Worm (Caenorhabditis elegans) whole organism, L3 larva: ENCODE results near the gene F41E7.6.
A peak's percentile ranks its signal among the peaks of the same experiment; 100 is the strongest.

ENCODE experiments used
- R02D3.7 ChIP-seq: fragments of 150-350 bp; optimal IDR thresholded peaks from 2 replicates; lab custom pipeline; 2014; ENCODE audit warnings: missing biosample characterization, missing genetic modification characterization
- ZK546.5 ChIP-seq: sonication (generic microtip); optimal IDR thresholded peaks from 2 replicates; lab custom pipeline; 2017; ENCODE audit warnings: missing biosample characterization, missing genetic modification characterization
- ama-1 ChIP-seq: fragments of 150-350 bp; optimal IDR thresholded peaks from 2 replicates; lab custom pipeline; 2018
- ceh-16 ChIP-seq: sonication (generic microtip); optimal IDR thresholded peaks from 2 replicates; lab custom pipeline; 2017; ENCODE audit warnings: missing biosample characterization, missing genetic modification characterization
- ceh-28 ChIP-seq: fragments of 150-350 bp; optimal IDR thresholded peaks from 2 replicates; lab custom pipeline; 2014; ENCODE audit warnings: missing biosample characterization, missing genetic modification reagents, missing genetic modification characterization
- ceh-82 ChIP-seq: fragments of 150-350 bp; optimal IDR thresholded peaks from 2 replicates; lab custom pipeline; 2014; ENCODE audit warnings: missing biosample characterization, missing genetic modification characterization
- ceh-9 ChIP-seq: sonication (generic microtip); optimal IDR thresholded peaks from 2 replicates; lab custom pipeline; 2018; ENCODE audit warnings: missing biosample characterization, missing genetic modification characterization
- daf-12 ChIP-seq: fragments of 150-350 bp; optimal IDR thresholded peaks from 2 replicates; lab custom pipeline; 2014; ENCODE audit warnings: missing biosample characterization, missing genetic modification reagents, missing genetic modification characterization
- egl-5 ChIP-seq: fragments of 150-350 bp; optimal IDR thresholded peaks from 2 replicates; lab custom pipeline; 2017; ENCODE audit warnings: missing biosample characterization, missing genetic modification reagents, missing genetic modification characterization, inconsistent platforms
- elt-1 ChIP-seq: fragments of 150-350 bp; optimal IDR thresholded peaks from 2 replicates; lab custom pipeline; 2014; ENCODE audit warnings: missing biosample characterization, missing genetic modification characterization
- elt-2 ChIP-seq: sonication (generic microtip); optimal IDR thresholded peaks from 2 replicates; lab custom pipeline; 2016; ENCODE audit warnings: missing genetic modification reagents, mild to moderate bottlenecking, missing genetic modification characterization, missing compliant biosample characterization
- elt-3 ChIP-seq, 3 experiments: fragments of 150-350 bp in 1 of 3; sonication (generic microtip) in 2 of 3; optimal IDR thresholded peaks; 2 replicates in 2 of 3; 4 replicates in 1 of 3; lab custom pipeline; 2014 to 2017; ENCODE audit warnings: missing biosample characterization in 3 of 3, missing genetic modification characterization in 3 of 3
- eor-1 ChIP-seq, 2 experiments: fragments of 150-350 bp; optimal IDR thresholded peaks; 2 replicates each; lab custom pipeline; 2014 to 2018; ENCODE audit warnings: missing biosample characterization in 2 of 2, missing genetic modification characterization in 2 of 2
- fkh-10 ChIP-seq: sonication (generic microtip); optimal IDR thresholded peaks from 2 replicates; lab custom pipeline; 2017; ENCODE audit warnings: missing biosample characterization, missing genetic modification reagents, missing genetic modification characterization
- fos-1 ChIP-seq: fragments of 150-350 bp; optimal IDR thresholded peaks from 2 replicates; lab custom pipeline; 2014; ENCODE audit warnings: missing biosample characterization, missing genetic modification characterization
- hmg-11 ChIP-seq: sonication (generic microtip); optimal IDR thresholded peaks from 2 replicates; lab custom pipeline; 2016; ENCODE audit warnings: missing genetic modification characterization, missing compliant biosample characterization
- jun-1 ChIP-seq: fragments of 150-350 bp; optimal IDR thresholded peaks from 2 replicates; lab custom pipeline; 2014; ENCODE audit warnings: missing biosample characterization, missing genetic modification reagents, missing genetic modification characterization
- lin-15B ChIP-seq: fragments of 150-350 bp; optimal IDR thresholded peaks from 2 replicates; lab custom pipeline; 2014; ENCODE audit warnings: missing biosample characterization, missing genetic modification characterization
- lin-39 ChIP-seq: fragments of 150-350 bp; optimal IDR thresholded peaks from 2 replicates; lab custom pipeline; 2018; ENCODE audit warnings: missing biosample characterization, missing genetic modification reagents, missing genetic modification characterization
- lsy-12 ChIP-seq: sonication (generic microtip); optimal IDR thresholded peaks from 2 replicates; lab custom pipeline; 2016; ENCODE audit warnings: mild to moderate bottlenecking, missing genetic modification characterization, missing compliant biosample characterization
- mml-1 ChIP-seq: fragments of 150-350 bp; sonication (generic microtip); optimal IDR thresholded peaks from 3 replicates; lab custom pipeline; 2014; ENCODE audit warnings: missing biosample characterization, missing genetic modification characterization
- nfya-1 ChIP-seq: sonication (generic microtip); optimal IDR thresholded peaks from 2 replicates; lab custom pipeline; 2017; ENCODE audit warnings: missing genetic modification characterization, mild to moderate bottlenecking, missing compliant biosample characterization, antibody characterized with exemption, moderate library complexity; ENCODE audit not compliant: insufficient read depth
- nhr-11 ChIP-seq: fragments of 150-350 bp; optimal IDR thresholded peaks from 2 replicates; lab custom pipeline; 2014; ENCODE audit warnings: missing biosample characterization, missing genetic modification characterization
- nhr-12 ChIP-seq: fragments of 150-350 bp; optimal IDR thresholded peaks from 2 replicates; lab custom pipeline; 2014; ENCODE audit warnings: missing biosample characterization, missing genetic modification characterization
- nhr-23 ChIP-seq: fragments of 150-350 bp; optimal IDR thresholded peaks from 2 replicates; lab custom pipeline; 2014; ENCODE audit warnings: missing biosample characterization, missing genetic modification reagents, missing genetic modification characterization
- nhr-237 ChIP-seq: fragments of 150-350 bp; optimal IDR thresholded peaks from 2 replicates; lab custom pipeline; 2014; ENCODE audit warnings: missing biosample characterization, missing genetic modification characterization
- nhr-25 ChIP-seq: sonication (generic microtip); optimal IDR thresholded peaks from 2 replicates; lab custom pipeline; 2017; ENCODE audit warnings: missing biosample characterization, missing genetic modification characterization
- nhr-28 ChIP-seq: fragments of 150-350 bp; optimal IDR thresholded peaks from 2 replicates; lab custom pipeline; 2014; ENCODE audit warnings: missing biosample characterization, missing genetic modification characterization
- nhr-43 ChIP-seq: sonication (generic microtip); optimal IDR thresholded peaks from 2 replicates; lab custom pipeline; 2016; ENCODE audit warnings: mild to moderate bottlenecking, missing genetic modification characterization, missing compliant biosample characterization; ENCODE audit not compliant: poor library complexity, severe bottlenecking
- nhr-67 ChIP-seq: fragments of 150-350 bp; optimal IDR thresholded peaks from 2 replicates; lab custom pipeline; 2014; ENCODE audit warnings: missing biosample characterization, missing genetic modification characterization
- nhr-76 ChIP-seq: fragments of 150-350 bp; sonication (generic microtip); optimal IDR thresholded peaks from 5 replicates; lab custom pipeline; 2014; ENCODE audit warnings: missing biosample characterization, missing genetic modification characterization
- pha-4 ChIP-seq: fragments of 150-350 bp; optimal IDR thresholded peaks from 2 replicates; lab custom pipeline; 2014; ENCODE audit warnings: missing biosample characterization, missing genetic modification reagents, missing genetic modification characterization
- pqm-1 ChIP-seq: fragments of 150-350 bp; optimal IDR thresholded peaks from 2 replicates; lab custom pipeline; 2017; ENCODE audit warnings: missing biosample characterization, missing genetic modification characterization, inconsistent platforms
- sea-2 ChIP-seq: fragments of 150-350 bp; sonication (generic microtip); optimal IDR thresholded peaks from 4 replicates; lab custom pipeline; 2014; ENCODE audit warnings: missing biosample characterization, missing genetic modification reagents, missing genetic modification characterization
- skn-1 ChIP-seq: fragments of 150-350 bp; optimal IDR thresholded peaks from 2 replicates; lab custom pipeline; 2014; ENCODE audit warnings: missing biosample characterization, missing genetic modification characterization
- tbx-2 ChIP-seq: sonication (generic microtip); optimal IDR thresholded peaks from 2 replicates; lab custom pipeline; 2016; ENCODE audit warnings: mild to moderate bottlenecking, missing genetic modification characterization, missing compliant biosample characterization
- zag-1 ChIP-seq: fragments of 150-350 bp; optimal IDR thresholded peaks from 2 replicates; lab custom pipeline; 2014; ENCODE audit warnings: missing biosample characterization, missing genetic modification characterization
- ztf-11 ChIP-seq: fragments of 150-350 bp; optimal IDR thresholded peaks from 2 replicates; lab custom pipeline; 2014; ENCODE audit warnings: missing biosample characterization, missing genetic modification characterization
- ztf-4 ChIP-seq: fragments of 150-350 bp; optimal IDR thresholded peaks from 2 replicates; lab custom pipeline; 2014; ENCODE audit warnings: missing biosample characterization, missing genetic modification characterization

Gene F41E7.6

ce11 chrX:10317565-10317964, 7.3 kb upstream of the F41E7.6 start, which contains the start of gene R07E3.6:
Gene R07E3.6, plus strand, starts transcription at chrX:10317722.
- peak; percentile 31 for TF ChIP-seq nhr-43 (tag; lab: Kevin White, UChicago)
- TF ChIP-seq nhr-23 (tag; lab: Kevin White, UChicago) = peak; percentile 56
- TF ChIP-seq eor-1 (tag; optimal IDR thresholded peaks at IDR 0.05; lab: Kevin White, UChicago) = no peak

DNA sequence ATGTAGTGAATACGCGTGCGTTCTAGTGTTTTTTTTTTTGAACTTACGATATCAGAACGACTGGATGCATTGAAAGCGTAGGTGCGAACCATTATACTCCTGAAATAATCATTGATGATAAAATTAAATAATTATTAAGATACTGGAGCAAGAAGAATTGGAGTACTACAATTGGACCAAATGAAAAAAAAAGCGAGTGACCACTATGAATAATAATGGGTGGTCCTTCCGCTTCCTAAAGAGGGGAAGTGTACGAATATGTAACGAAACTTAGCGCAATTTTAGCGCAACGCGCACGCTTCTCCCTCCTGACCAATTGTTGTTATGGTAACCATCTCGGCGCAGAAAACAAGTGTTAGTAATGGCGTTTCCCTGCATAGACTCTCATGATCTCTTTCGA, 5.6 kb upstream of the F41E7.6 start, which contains the start of gene F41E7.9:
F41E7.9 (minus strand) TSS at position 101 of the 400 bp plus-strand sequence.
- TF ChIP-seq elt-1 (no peak), ztf-4 (no peak), skn-1 (tag; lab: Kevin White, UChicago) (no peak), nhr-67 (tag; lab: Kevin White, UChicago) (no peak), egl-5 (tag; lab: Kevin White, UChicago) (no peak), ceh-9 (tag; lab: Kevin White, UChicago) (no peak)

ce11 chrX:10307495-10307894, 2.8 kb downstream of the F41E7.6 start, which contains the start of gene F41E7.7:
Gene F41E7.7, plus strand, starts transcription at chrX:10307795.
- TF ChIP-seq nhr-28 (no peak), ztf-4 (no peak), fos-1 (no peak), zag-1 (tag; lab: Kevin White, UChicago) (no peak), ztf-11 (no peak), elt-1 (no peak), nfya-1 (tag; lab: Kevin White, UChicago) (no peak), eor-1 (tag; optimal IDR thresholded peaks at IDR 0.05; lab: Kevin White, UChicago) (no peak), jun-1 (no peak), pha-4 (tag; lab: Kevin White, UChicago) (no peak), nhr-237 (tag; lab: Kevin White, UChicago) (no peak), ceh-28 (tag; lab: Kevin White, UChicago) (no peak)

DNA sequence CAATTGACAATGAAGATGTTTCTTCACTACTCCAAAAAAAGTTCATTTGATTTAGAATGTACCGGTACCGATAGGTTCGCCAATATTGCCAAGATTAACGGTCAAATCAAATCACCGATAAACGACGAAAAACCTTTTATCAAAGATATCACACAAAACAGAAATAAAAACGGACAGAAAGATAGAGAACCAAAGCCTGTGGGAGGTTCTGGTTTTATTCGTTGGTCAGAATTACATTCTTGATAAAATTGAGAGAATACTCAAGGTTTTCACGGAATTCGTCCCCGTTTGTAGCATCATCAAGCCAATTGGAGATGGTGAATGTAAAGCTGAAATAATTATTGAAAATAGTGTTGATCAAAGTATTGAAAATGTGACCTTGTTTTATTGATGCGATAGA, 3.3 kb downstream of the F41E7.6 start:
- TF ChIP-seq nhr-25 (tag; lab: Kevin White, UChicago) (peak; percentile 65), elt-3 (tag; optimal IDR thresholded peaks at IDR 0.05; lab: Kevin White, UChicago) (peak in 1 of 3 experiments; percentile 1), mml-1 (tag; lab: Kevin White, UChicago) (no peak), nhr-12 (no peak)

DNA sequence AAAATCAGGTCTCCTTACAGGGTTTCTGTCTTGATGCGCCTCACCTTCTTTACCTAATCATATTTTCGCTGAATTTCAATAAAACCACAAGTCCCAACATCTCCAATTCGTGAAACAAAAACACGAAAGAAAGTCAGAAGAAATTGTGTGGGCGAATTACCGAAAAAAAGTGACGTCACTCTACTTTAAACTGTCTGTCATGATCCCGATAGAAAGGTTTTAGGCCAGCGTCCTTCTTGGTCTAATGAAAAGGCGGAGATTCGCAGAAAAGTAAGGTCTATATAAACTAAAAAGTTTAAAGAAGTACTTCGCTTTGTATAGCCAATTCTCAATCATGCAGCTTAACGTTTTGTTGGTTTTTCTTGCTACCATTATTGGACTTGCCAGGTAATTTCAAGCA, 4.0 kb downstream of the F41E7.6 start, which contains the start of gene cnc-8:
cnc-8 (plus strand) TSS at position 307 of the 400 bp plus-strand sequence.
- TF ChIP-seq elt-2 (tag; lab: Kevin White, UChicago) (no peak), nhr-25 (tag; lab: Kevin White, UChicago) (peak; percentile 56), nhr-43 (tag; lab: Kevin White, UChicago) (peak; percentile 6), nhr-23 (tag; lab: Kevin White, UChicago) (peak; percentile 69)
- TF ChIP-seq, all 47 proteins: peak for 3

DNA sequence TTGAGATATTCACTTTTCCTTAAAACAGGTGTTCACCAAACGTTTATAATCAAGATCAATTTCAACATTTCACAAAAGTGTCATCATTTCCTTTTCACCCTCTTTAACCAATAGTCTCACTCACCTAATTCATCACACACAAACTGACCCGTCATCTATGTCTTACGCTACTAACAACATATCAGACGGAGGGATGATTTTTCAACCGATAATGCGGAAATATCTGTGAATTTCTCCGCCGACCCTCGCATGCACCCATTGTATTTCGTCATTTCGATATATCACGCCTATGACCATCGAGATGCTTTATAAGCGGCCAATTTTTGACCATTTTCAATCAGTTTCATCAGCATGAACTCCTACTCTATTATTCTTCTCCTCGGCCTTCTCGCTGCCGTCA, 6.1 kb downstream of the F41E7.6 start, which contains the start of gene fipr-21:
fipr-21 (plus strand) TSS at position 352 of the 400 bp plus-strand sequence.
- TF ChIP-seq elt-1 (peak; percentile 83), nhr-76 (tag; lab: Kevin White, UChicago) (no peak), pqm-1 (tag; lab: Kevin White, UChicago) (no peak), lin-39 (tag; lab: Kevin White, UChicago) (no peak), nhr-25 (tag; lab: Kevin White, UChicago) (peak; percentile 81), ama-1 (lab: Kevin White, UChicago) (no peak), ceh-9 (tag; lab: Kevin White, UChicago) (no peak), hmg-11 (tag; lab: Kevin White, UChicago) (no peak), sea-2 (GFP tag; lab: Kevin White, UChicago) (no peak), R02D3.7 (tag; lab: Kevin White, UChicago) (no peak), nhr-67 (tag; lab: Kevin White, UChicago) (no peak), pha-4 (tag; lab: Kevin White, UChicago) (no peak), nfya-1 (tag; lab: Kevin White, UChicago) (no peak), nhr-43 (tag; lab: Kevin White, UChicago) (peak; percentile 32), lsy-12 (no peak), nhr-23 (tag; lab: Kevin White, UChicago) (peak; percentile 81), lin-15B (no peak), nhr-11 (no peak), zag-1 (tag; lab: Kevin White, UChicago) (no peak), tbx-2 (tag; lab: Kevin White, UChicago) (no peak), elt-3 (tag; optimal IDR thresholded peaks at IDR 0.05; lab: Kevin White, UChicago) (no peak), daf-12 (tag; lab: Kevin White, UChicago) (no peak), fkh-10 (GFP tag; lab: Kevin White, UChicago) (no peak), ceh-82 (no peak), ceh-16 (tag; lab: Kevin White, UChicago) (no peak), eor-1 (tag; optimal IDR thresholded peaks at IDR 0.05; lab: Kevin White, UChicago) (no peak), ceh-28 (tag; lab: Kevin White, UChicago) (peak; percentile 26), ZK546.5 (tag; lab: Kevin White, UChicago) (no peak)
